Worm (Caenorhabditis elegans): ENCODE data around the gene srg-1.

Gene srg-1

ce11 chrIII:6230870-6231269, 27.3 kb downstream of the srg-1 start, which contains the start of gene esyt-2:
esyt-2 (minus strand) TSS chrIII:6230970.
- TF ChIP-seq nfya-1 (tag; optimal IDR thresholded peaks at IDR 0.05) (no peak), hlh-30 (tag; optimal IDR thresholded peaks at IDR 0.05; ENCODE audit: insufficient read depth) (no peak), odd-2 (tag; optimal IDR thresholded peaks at IDR 0.05) (no peak), ama-1 (optimal IDR thresholded peaks at IDR 0.05) (no peak), ceh-19 (GFP tag; optimal IDR thresholded peaks at IDR 0.05) (no peak), K02D7.2 (tag; optimal IDR thresholded peaks at IDR 0.05) (no peak), ceh-34 (tag; optimal IDR thresholded peaks at IDR 0.05) (no peak), gmeb-2 (tag; optimal IDR thresholded peaks at IDR 0.05) (no peak), npax-4 (tag; optimal IDR thresholded peaks at IDR 0.05) (no peak), pha-2 (tag; optimal IDR thresholded peaks at IDR 0.05) (no peak), ceh-31 (tag; optimal IDR thresholded peaks at IDR 0.05) (no peak), eyg-1 (tag; optimal IDR thresholded peaks at IDR 0.05) (no peak), hlh-13 (GFP tag; optimal IDR thresholded peaks at IDR 0.05) (no peak), ceh-22 (tag; optimal IDR thresholded peaks at IDR 0.05) (no peak), sox-2 (GFP tag; IDR thresholded peaks at IDR 0.05) (no peak), pros-1 (tag; optimal IDR thresholded peaks at IDR 0.05) (no peak), hlh-6 (tag; optimal IDR thresholded peaks at IDR 0.05) (no peak)

- TF ChIP-seq sox-4 (tag; optimal IDR thresholded peaks at IDR 0.05), result no peak
Observed at ce11 chrIII:6221403-6221802, 36.8 kb downstream of the srg-1 start.

- TF ChIP-seq unc-55 (GFP tag; optimal IDR thresholded peaks at IDR 0.05) (no peak), elt-2 (tag; optimal IDR thresholded peaks at IDR 0.05) (no peak), pqm-1 (tag; optimal IDR thresholded peaks at IDR 0.05) (no peak), ceh-34 (tag; optimal IDR thresholded peaks at IDR 0.05) (no peak), ref-2 (tag; optimal IDR thresholded peaks at IDR 0.05) (no peak), ceh-18 (tag; optimal IDR thresholded peaks at IDR 0.05) (no peak), T23F11.4 (GFP tag; optimal IDR thresholded peaks at IDR 0.05) (no peak), K09A11.1 (tag; optimal IDR thresholded peaks at IDR 0.05; ENCODE audit: insufficient read depth) (no peak), ceh-14 (tag; optimal IDR thresholded peaks at IDR 0.05) (no peak), ceh-45 (GFP tag; IDR thresholded peaks at IDR 0.05) (no peak), dmd-4 (tag; optimal IDR thresholded peaks at IDR 0.05; ENCODE audit: borderline replicate concordance) (no peak), madf-2 (tag; optimal IDR thresholded peaks at IDR 0.05) (no peak), pha-4 (tag; optimal IDR thresholded peaks at IDR 0.05) (no peak), C08G9.2 (tag; optimal IDR thresholded peaks at IDR 0.05) (no peak), ceh-48 (tag; optimal IDR thresholded peaks at IDR 0.05) (no peak), fkh-6 (tag; optimal IDR thresholded peaks at IDR 0.05) (no peak)
Observed at ce11 chrIII:6216833-6217466, 41.2 kb downstream of the srg-1 start, which contains the start of gene hot-4. hot-4 (plus strand) TSS chrIII:6217416.

ce11 chrIII:6215943-6216342, 42.2 kb downstream of the srg-1 start:
- TF ChIP-seq pax-1 (tag; optimal IDR thresholded peaks at IDR 0.05), result no peak
- TF ChIP-seq pqm-1 (tag; optimal IDR thresholded peaks at IDR 0.05), result no peak

- TF ChIP-seq pqm-1 (tag; optimal IDR thresholded peaks at IDR 0.05) (no peak), sdc-2 (tag; optimal IDR thresholded peaks at IDR 0.05) (no peak), lin-11 (tag; optimal IDR thresholded peaks at IDR 0.05) (no peak), rnt-1 (tag; optimal IDR thresholded peaks at IDR 0.05) (no peak), ceh-14 (tag; optimal IDR thresholded peaks at IDR 0.05) (no peak), hlh-8 (tag; optimal IDR thresholded peaks at IDR 0.05) (no peak), sox-2 (GFP tag; IDR thresholded peaks at IDR 0.05) (no peak), nhr-232 (tag; optimal IDR thresholded peaks at IDR 0.05) (no peak), madf-2 (tag; optimal IDR thresholded peaks at IDR 0.05) (no peak), pag-3 (tag; optimal IDR thresholded peaks at IDR 0.05; ENCODE audit: borderline replicate concordance) (no peak), pat-9 (tag; optimal IDR thresholded peaks at IDR 0.05) (no peak), dve-1 (tag; optimal IDR thresholded peaks at IDR 0.05) (no peak), F13H6.1 (tag; optimal IDR thresholded peaks at IDR 0.05) (no peak), fax-1 (tag; optimal IDR thresholded peaks at IDR 0.05) (no peak), ttx-3 (tag; optimal IDR thresholded peaks at IDR 0.05) (no peak)
Observed at ce11 chrIII:6215476-6215875, 42.7 kb downstream of the srg-1 start, which contains the start of gene C23G10.11. C23G10.11 (minus strand) TSS chrIII:6215576.
